Worm (Caenorhabditis elegans): ENCODE data around the gene BE0003N10.6.

DNA sequence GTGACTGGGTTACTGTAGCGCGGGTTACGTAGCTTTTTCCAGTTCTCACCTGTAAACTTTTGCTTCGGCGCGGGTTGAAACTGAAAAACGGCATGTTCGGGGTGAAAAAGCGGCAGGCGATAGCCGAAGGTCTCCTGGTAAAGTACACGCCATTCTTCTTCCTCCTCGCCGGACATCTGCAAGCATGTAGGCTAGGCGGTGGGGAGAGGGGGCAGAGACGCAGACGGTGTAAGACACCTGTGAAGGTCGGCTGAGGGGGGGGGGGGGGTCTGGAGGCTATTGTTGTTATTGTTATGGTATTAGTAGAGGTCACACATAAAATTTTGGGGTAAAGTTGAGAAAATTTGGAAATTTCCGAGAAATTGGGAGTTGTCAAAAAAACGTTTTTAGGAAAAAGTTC is 6.8 kb downstream of the BE0003N10.6 start, which contains the start of gene fbxo-11.2:
- TF ChIP-seq ceh-31 (tag; optimal IDR thresholded peaks at IDR 0.05) (no peak), tbx-2 (tag; optimal IDR thresholded peaks at IDR 0.05) (no peak), unc-55 (GFP tag; optimal IDR thresholded peaks at IDR 0.05) (no peak), fkh-10 (GFP tag; optimal IDR thresholded peaks at IDR 0.05) (no peak), pros-1 (tag; optimal IDR thresholded peaks at IDR 0.05) (no peak)
